Fruit fly (Drosophila melanogaster) S2 (cell line): ENCODE data around the gene Ilp2.

Source experiments
- CG8478 ChIP-seq: fragments of >200 bp; optimal IDR thresholded peaks from 2 replicates; lab custom pipeline; 2018
- CTCF ChIP-seq, 2 experiments: fragments of >200 bp; optimal IDR thresholded peaks; 2 replicates each; lab custom pipeline; 2018

dm6 chr3L:9797587-9797986 lies 1.9 kb upstream of the Ilp2 start, which contains the start of gene Zasp67:
- TF ChIP-seq CG8478 (lab: Kevin White, UChicago) (no peak), CTCF (optimal IDR thresholded peaks at IDR 0.05; lab: Kevin White, UChicago) (no peak)
